Fruit fly (Drosophila melanogaster): ENCODE results near the gene CG42613.

DNA sequence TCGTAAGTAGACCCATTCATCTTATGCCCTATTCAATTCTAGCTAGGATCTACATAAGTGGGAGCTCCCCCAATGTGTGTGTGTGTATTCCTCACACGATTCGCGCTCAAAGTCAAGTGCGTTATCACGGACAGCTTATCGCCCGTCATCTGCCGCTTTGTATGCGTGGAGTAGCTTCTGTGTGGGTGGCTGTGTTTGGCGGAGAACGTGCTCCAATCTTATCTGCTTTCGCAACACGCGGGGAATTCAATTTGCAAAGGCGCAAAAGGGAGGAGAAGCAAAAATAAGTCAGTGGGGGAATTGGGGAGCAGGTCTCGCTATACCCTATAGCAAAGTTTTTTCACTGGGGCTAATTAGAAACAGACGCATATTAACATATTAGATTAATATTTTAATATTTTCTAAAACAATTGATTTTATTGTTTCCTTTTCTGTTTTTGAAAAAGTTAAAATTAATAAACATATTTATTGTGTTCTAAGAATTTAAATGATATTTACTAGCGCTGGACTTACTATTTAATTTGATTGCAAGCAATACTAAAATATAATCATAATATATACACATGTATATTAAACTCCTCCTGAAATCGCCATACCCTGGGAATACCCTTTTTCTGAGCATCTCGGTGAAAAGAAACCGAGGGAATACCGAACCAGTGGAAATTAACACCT lies 56.3 kb downstream of the CG42613 start:
- peak; percentile 95 for TF ChIP-seq OdsH (GFP tag; optimal IDR thresholded peaks at IDR 0.05)
- TF ChIP-seq fru (GFP tag; optimal IDR thresholded peaks at IDR 0.05) = peak; percentile 77
- no peak for TF ChIP-seq tai (GFP tag; optimal IDR thresholded peaks at IDR 0.05)
- no peak for TF ChIP-seq pan (optimal IDR thresholded peaks at IDR 0.05)
- peak; percentile 2 for TF ChIP-seq Jra (GFP tag; optimal IDR thresholded peaks at IDR 0.05)
- no peak for TF ChIP-seq Myc (optimal IDR thresholded peaks at IDR 0.05)
- TF ChIP-seq Dfd (GFP tag; optimal IDR thresholded peaks at IDR 0.05) = no peak
- TF ChIP-seq rgr (GFP tag; optimal IDR thresholded peaks at IDR 0.05) = peak; percentile 92
- TF ChIP-seq Sp1 (GFP tag; optimal IDR thresholded peaks at IDR 0.05) = peak; percentile 86
- no peak for TF ChIP-seq Abd-B (GFP tag; optimal IDR thresholded peaks at IDR 0.05)
- no peak for TF ChIP-seq N (GFP tag; optimal IDR thresholded peaks at IDR 0.05)
- peak; percentile 89 for TF ChIP-seq dmrt93B (GFP tag; optimal IDR thresholded peaks at IDR 0.05)

Data from whole organism, wandering third instar larva.